Worm (Caenorhabditis elegans) whole organism, L4/young adult: ENCODE data around the gene plx-1.

Experiments used
- dao-5 ChIP-seq: sonication (generic microtip); optimal IDR thresholded peaks from 2 replicates; lab custom pipeline; 2016; ENCODE audit warnings: missing genotype, missing genetic modification characterization, moderate library complexity, missing compliant biosample characterization
- him-1 ChIP-seq: sonication (generic microtip); optimal IDR thresholded peaks from 2 replicates; lab custom pipeline; 2016; ENCODE audit warnings: missing genotype, missing genetic modification reagents, missing genetic modification characterization, missing compliant biosample characterization

DNA sequence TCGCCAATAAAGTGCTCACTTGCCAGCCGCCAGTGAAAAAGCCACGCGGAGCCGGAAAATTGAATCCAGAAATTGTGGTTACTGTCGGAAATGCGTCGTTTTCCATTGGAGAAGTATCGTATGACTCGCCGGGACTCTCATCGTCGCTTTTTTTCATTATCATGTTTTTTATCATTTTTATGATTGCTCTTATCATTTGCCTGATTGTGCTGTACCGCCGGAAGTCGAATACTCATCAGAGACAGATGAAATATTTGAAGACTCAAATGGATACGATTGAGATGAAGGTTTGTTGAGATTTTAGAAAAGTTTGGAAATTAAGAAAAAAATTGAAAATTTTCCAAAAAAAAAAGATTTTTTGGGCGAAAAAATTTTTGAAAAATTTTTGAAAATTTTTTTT lies 17.1 kb downstream of the plx-1 start:
- no peak for TF ChIP-seq him-1 (tag; lab: Kevin White, UChicago)
- TF ChIP-seq dao-5 (tag; lab: Kevin White, UChicago): no peak
